Worm (Caenorhabditis elegans) whole organism, L1 larva: ENCODE results near the gene gcy-32.
A peak's percentile ranks its signal among the peaks of the same experiment; 100 is the strongest.

ENCODE experiments used
- elt-2 ChIP-seq: sonication (generic microtip); optimal IDR thresholded peaks from 2 replicates; lab custom pipeline; 2016; ENCODE audit warnings: missing genetic modification characterization, mild to moderate bottlenecking, inconsistent platforms, missing compliant biosample characterization, missing genetic modification reagents
- nhr-11 ChIP-seq: fragments of 150-350 bp; optimal IDR thresholded peaks from 2 replicates; lab custom pipeline; 2014; ENCODE audit warnings: missing biosample characterization, missing genetic modification characterization
- ztf-11 ChIP-seq, 2 experiments: sonication (generic microtip); optimal IDR thresholded peaks; 2 replicates each; lab custom pipeline; 2016 to 2017; ENCODE audit warnings: missing genetic modification characterization in 2 of 2, missing biosample characterization in 1 of 2, missing compliant biosample characterization in 1 of 2

ce11 chrV:13908120-13908915 lies 7.0 kb downstream of the gcy-32 start:
- no peak for TF ChIP-seq nhr-11
- TF ChIP-seq elt-2 (tag; lab: Kevin White, UChicago) = peak; percentile 9
- TF ChIP-seq ztf-11 (tag; optimal IDR thresholded peaks at IDR 0.05; lab: Kevin White, UChicago) = no peak
